Worm (Caenorhabditis elegans) whole organism, L2 larva: ENCODE data around the gene str-181.

Experiments
- C34F6.9 ChIP-seq: fragments of 150-350 bp; optimal IDR thresholded peaks from 2 replicates; lab custom pipeline; 2014; ENCODE audit warnings: missing biosample characterization, missing genetic modification characterization
- F13H6.1 ChIP-seq: sonication (generic microtip); optimal IDR thresholded peaks from 2 replicates; lab custom pipeline; 2016; ENCODE audit warnings: missing genetic modification characterization, missing compliant biosample characterization
- R02D3.7 ChIP-seq: fragments of 150-350 bp; optimal IDR thresholded peaks from 2 replicates; lab custom pipeline; 2014; ENCODE audit warnings: missing biosample characterization, missing genetic modification characterization
- Y55F3AM.14 ChIP-seq: fragments of 200-800 bp; sonication (Bioruptor generic); optimal IDR thresholded peaks from 2 replicates; lab custom pipeline; 2018; ENCODE audit warnings: mild to moderate bottlenecking, missing genetic modification characterization, missing compliant biosample characterization
- ZK546.5 ChIP-seq: sonication (generic microtip); optimal IDR thresholded peaks from 2 replicates; lab custom pipeline; 2017; ENCODE audit warnings: missing biosample characterization, missing genetic modification characterization
- alr-1 ChIP-seq: fragments of 150-350 bp; optimal IDR thresholded peaks from 2 replicates; lab custom pipeline; 2014; ENCODE audit warnings: missing biosample characterization, missing genetic modification characterization
- aly-2 ChIP-seq: fragments of 150-350 bp; optimal IDR thresholded peaks from 2 replicates; lab custom pipeline; 2014; ENCODE audit warnings: missing biosample characterization, missing genetic modification characterization
- ama-1 ChIP-seq: fragments of 150-350 bp; optimal IDR thresholded peaks from 2 replicates; lab custom pipeline; 2018; ENCODE audit warnings: inconsistent platforms
- blmp-1 ChIP-seq: sonication (generic microtip); optimal IDR thresholded peaks from 2 replicates; lab custom pipeline; 2017; ENCODE audit warnings: missing genetic modification characterization, mild to moderate bottlenecking, missing compliant biosample characterization, antibody characterized with exemption, moderate library complexity; ENCODE audit not compliant: insufficient read depth
- ceh-16 ChIP-seq: fragments of 150-350 bp; optimal IDR thresholded peaks from 2 replicates; lab custom pipeline; 2014; ENCODE audit warnings: missing biosample characterization, missing genetic modification characterization
- ceh-82 ChIP-seq: fragments of 150-350 bp; optimal IDR thresholded peaks from 2 replicates; lab custom pipeline; 2014; ENCODE audit warnings: missing biosample characterization, missing genetic modification characterization
- crh-2 ChIP-seq: sonication (generic microtip); optimal IDR thresholded peaks from 2 replicates; lab custom pipeline; 2017; ENCODE audit warnings: missing biosample characterization, missing genetic modification characterization
- dmd-4 ChIP-seq: sonication (generic microtip); optimal IDR thresholded peaks from 2 replicates; lab custom pipeline; 2017; ENCODE audit warnings: missing biosample characterization, missing genetic modification characterization
- egl-27 ChIP-seq: sonication (generic microtip); optimal IDR thresholded peaks from 3 replicates; lab custom pipeline; 2017; ENCODE audit warnings: missing biosample characterization, missing genetic modification reagents, missing genetic modification characterization
- elt-1 ChIP-seq: fragments of 150-350 bp; optimal IDR thresholded peaks from 2 replicates; lab custom pipeline; 2014; ENCODE audit warnings: missing biosample characterization, missing genetic modification characterization
- elt-3 ChIP-seq: sonication (generic microtip); optimal IDR thresholded peaks from 2 replicates; lab custom pipeline; 2017; ENCODE audit warnings: missing biosample characterization, missing genetic modification characterization
- fos-1 ChIP-seq: fragments of 150-350 bp; optimal IDR thresholded peaks from 2 replicates; lab custom pipeline; 2014; ENCODE audit warnings: missing biosample characterization, missing genetic modification characterization
- gmeb-1 ChIP-seq: fragments of 150-350 bp; optimal IDR thresholded peaks from 2 replicates; lab custom pipeline; 2014; ENCODE audit warnings: missing biosample characterization, missing genetic modification characterization
- lin-11 ChIP-seq: fragments of 150-350 bp; sonication (generic microtip); optimal IDR thresholded peaks from 2 replicates; lab custom pipeline; 2014; ENCODE audit warnings: missing biosample characterization, missing genetic modification characterization, inconsistent platforms, mixed read lengths
- lin-13 ChIP-seq: fragments of 150-350 bp; optimal IDR thresholded peaks from 2 replicates; lab custom pipeline; 2014; ENCODE audit warnings: missing biosample characterization, missing genetic modification reagents, missing genetic modification characterization
- lin-39 ChIP-seq: fragments of 150-350 bp; optimal IDR thresholded peaks from 2 replicates; lab custom pipeline; 2014; ENCODE audit warnings: missing biosample characterization, missing genetic modification reagents, missing genetic modification characterization
- lsy-2 ChIP-seq, 2 experiments: fragments of 150-350 bp in 1 of 2; sonication (generic microtip) in 1 of 2; optimal IDR thresholded peaks; 2 replicates each; lab custom pipeline; 2014 to 2017; ENCODE audit warnings: missing biosample characterization in 2 of 2, missing genetic modification characterization in 2 of 2
- mab-5 ChIP-seq: fragments of 150-350 bp; optimal IDR thresholded peaks from 2 replicates; lab custom pipeline; 2014; ENCODE audit warnings: missing biosample characterization, missing genetic modification characterization
- mbf-1 ChIP-seq: sonication (generic microtip); optimal IDR thresholded peaks from 2 replicates; lab custom pipeline; 2017; ENCODE audit warnings: missing biosample characterization, missing genetic modification characterization
- mdl-1 ChIP-seq, 2 experiments: fragments of 150-350 bp in 1 of 2; sonication (generic microtip) in 1 of 2; optimal IDR thresholded peaks; 2 replicates each; lab custom pipeline; 2017; ENCODE audit warnings: missing biosample characterization in 2 of 2, missing genetic modification characterization in 2 of 2
- nhr-10 ChIP-seq: sonication (generic microtip); optimal IDR thresholded peaks from 2 replicates; lab custom pipeline; 2017; ENCODE audit warnings: missing biosample characterization, missing genetic modification characterization
- nhr-11 ChIP-seq: fragments of 150-350 bp; optimal IDR thresholded peaks from 2 replicates; lab custom pipeline; 2014; ENCODE audit warnings: missing biosample characterization, missing genetic modification characterization
- nhr-12 ChIP-seq: fragments of 150-350 bp; optimal IDR thresholded peaks from 2 replicates; lab custom pipeline; 2014; ENCODE audit warnings: missing biosample characterization, missing genetic modification characterization
- nhr-129 ChIP-seq: fragments of 150-350 bp; optimal IDR thresholded peaks from 2 replicates; lab custom pipeline; 2014; ENCODE audit warnings: missing biosample characterization, missing genetic modification characterization
- nhr-21 ChIP-seq: fragments of 150-350 bp; optimal IDR thresholded peaks from 2 replicates; lab custom pipeline; 2014; ENCODE audit warnings: missing biosample characterization, missing genetic modification characterization
- nhr-23 ChIP-seq: fragments of 150-350 bp; optimal IDR thresholded peaks from 2 replicates; lab custom pipeline; 2014; ENCODE audit warnings: missing biosample characterization, missing genetic modification reagents, missing genetic modification characterization
- nhr-237 ChIP-seq: fragments of 150-350 bp; optimal IDR thresholded peaks from 2 replicates; lab custom pipeline; 2014; ENCODE audit warnings: missing biosample characterization, missing genetic modification characterization
- nhr-25 ChIP-seq: fragments of 150-350 bp; sonication (generic microtip); optimal IDR thresholded peaks from 3 replicates; lab custom pipeline; 2014; ENCODE audit warnings: missing biosample characterization, missing genetic modification characterization
- nhr-6 ChIP-seq: fragments of 150-350 bp; optimal IDR thresholded peaks from 2 replicates; lab custom pipeline; 2014; ENCODE audit warnings: missing biosample characterization, missing genetic modification characterization
- nhr-77 ChIP-seq: fragments of 150-350 bp; optimal IDR thresholded peaks from 2 replicates; lab custom pipeline; 2014; ENCODE audit warnings: missing biosample characterization, missing genetic modification characterization
- peb-1 ChIP-seq: fragments of 150-350 bp; optimal IDR thresholded peaks from 2 replicates; lab custom pipeline; 2014; ENCODE audit warnings: missing biosample characterization, missing genetic modification characterization
- sem-4 ChIP-seq: fragments of 150-350 bp; optimal IDR thresholded peaks from 2 replicates; lab custom pipeline; 2014; ENCODE audit warnings: missing biosample characterization, missing genetic modification reagents, missing genetic modification characterization
- skn-1 ChIP-seq: sonication (generic microtip); optimal IDR thresholded peaks from 2 replicates; lab custom pipeline; 2017; ENCODE audit warnings: missing biosample characterization, missing genetic modification characterization
- sma-3 ChIP-seq: sonication (generic microtip); optimal IDR thresholded peaks from 2 replicates; lab custom pipeline; 2016; ENCODE audit warnings: missing genetic modification reagents, missing genetic modification characterization, missing compliant biosample characterization
- sma-9 ChIP-seq, 2 experiments: fragments of 150-350 bp in 1 of 2; sonication (generic microtip) in 1 of 2; optimal IDR thresholded peaks; 2 replicates each; lab custom pipeline; 2014 to 2016; ENCODE audit warnings: missing genetic modification characterization in 2 of 2, mild to moderate bottlenecking in 1 of 2, missing biosample characterization in 1 of 2, missing compliant biosample characterization in 1 of 2, missing genetic modification reagents in 1 of 2, moderate library complexity in 1 of 2
- snpc-4 ChIP-seq: fragments of 150-350 bp; optimal IDR thresholded peaks from 2 replicates; lab custom pipeline; 2014; ENCODE audit warnings: missing biosample characterization, missing genetic modification characterization
- unc-39 ChIP-seq: fragments of 150-350 bp; optimal IDR thresholded peaks from 2 replicates; lab custom pipeline; 2014; ENCODE audit warnings: missing biosample characterization, missing genetic modification characterization
- unc-55 ChIP-seq: fragments of 150-350 bp; sonication (generic microtip); optimal IDR thresholded peaks from 3 replicates; lab custom pipeline; 2014; ENCODE audit warnings: missing biosample characterization, missing genetic modification reagents, missing genetic modification characterization
- unc-62 ChIP-seq: fragments of 150-350 bp; optimal IDR thresholded peaks from 2 replicates; lab custom pipeline; 2014; ENCODE audit warnings: missing biosample characterization, missing genetic modification reagents, missing genetic modification characterization
- zag-1 ChIP-seq: fragments of 150-350 bp; optimal IDR thresholded peaks from 2 replicates; lab custom pipeline; 2014; ENCODE audit warnings: missing biosample characterization, missing genetic modification characterization
- ztf-1 ChIP-seq: fragments of 200-800 bp; sonication (Bioruptor generic); conservative IDR thresholded peaks from 2 replicates; pipeline ENCODE4 v1.3.6; 2022; ENCODE audit warnings: missing genetic modification characterization, missing compliant biosample characterization
- ztf-11 ChIP-seq: sonication (generic microtip); optimal IDR thresholded peaks from 2 replicates; lab custom pipeline; 2017; ENCODE audit warnings: missing biosample characterization, missing genetic modification characterization
- ztf-4 ChIP-seq: fragments of 150-350 bp; optimal IDR thresholded peaks from 2 replicates; lab custom pipeline; 2014; ENCODE audit warnings: missing biosample characterization, missing genetic modification characterization

str-181 gene

DNA sequence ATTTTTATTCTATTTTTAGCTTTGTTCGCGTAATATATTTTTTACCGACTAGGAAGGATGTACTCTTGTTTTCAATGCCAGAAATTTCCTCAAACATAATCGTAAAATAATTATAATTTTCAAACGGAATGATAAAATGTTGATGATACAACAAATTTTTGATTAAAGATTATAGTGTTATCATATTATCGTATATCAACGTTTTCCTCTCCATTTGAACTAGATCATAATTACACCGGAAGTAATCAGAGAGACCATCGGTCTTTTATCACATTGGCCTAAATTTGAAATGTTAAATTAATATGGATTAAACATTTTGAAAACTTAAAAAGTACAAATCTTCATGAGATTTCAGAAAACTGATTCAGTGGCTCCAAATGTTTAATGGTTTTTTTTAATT is 14.2 kb upstream of the str-181 start:
- TF ChIP-seq sma-9 (GFP tag; optimal IDR thresholded peaks at IDR 0.05; lab: Kevin White, UChicago) (peak; percentile 46), sma-9 (tag; optimal IDR thresholded peaks at IDR 0.05; lab: Kevin White, UChicago) (no peak), peb-1 (no peak), mdl-1 (tag; optimal IDR thresholded peaks at IDR 0.05; lab: Kevin White, UChicago) (no peak), fos-1 (tag; lab: Kevin White, UChicago) (peak; percentile 62), crh-2 (tag; lab: Kevin White, UChicago) (peak; percentile 18), nhr-129 (no peak), R02D3.7 (tag; lab: Kevin White, UChicago) (no peak)

DNA sequence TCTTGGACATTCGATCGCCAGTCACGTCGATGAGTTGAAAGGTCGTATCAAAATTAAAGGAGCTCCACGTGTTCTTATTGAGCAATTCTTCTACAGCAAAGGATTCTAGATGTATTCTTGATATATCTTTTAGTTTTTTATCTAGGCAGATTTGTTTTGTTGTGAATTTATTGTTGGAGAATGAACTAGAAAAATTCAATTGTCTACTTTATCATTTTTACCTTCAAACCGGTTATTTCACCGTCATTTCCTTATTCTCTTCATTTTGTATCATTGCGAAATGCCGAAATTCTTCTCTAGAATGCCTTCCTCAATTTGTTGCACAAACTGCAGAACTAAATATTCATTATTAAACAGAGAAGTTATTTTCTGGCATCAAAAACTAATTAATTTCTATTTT is 10.7 kb upstream of the str-181 start, which contains the start of gene R11D1.10:
R11D1.10 (plus strand) TSS at position 301 of the 400 bp plus-strand sequence.
- TF ChIP-seq nhr-237 (tag; lab: Kevin White, UChicago) (no peak), mbf-1 (tag; lab: Kevin White, UChicago) (no peak)

DNA sequence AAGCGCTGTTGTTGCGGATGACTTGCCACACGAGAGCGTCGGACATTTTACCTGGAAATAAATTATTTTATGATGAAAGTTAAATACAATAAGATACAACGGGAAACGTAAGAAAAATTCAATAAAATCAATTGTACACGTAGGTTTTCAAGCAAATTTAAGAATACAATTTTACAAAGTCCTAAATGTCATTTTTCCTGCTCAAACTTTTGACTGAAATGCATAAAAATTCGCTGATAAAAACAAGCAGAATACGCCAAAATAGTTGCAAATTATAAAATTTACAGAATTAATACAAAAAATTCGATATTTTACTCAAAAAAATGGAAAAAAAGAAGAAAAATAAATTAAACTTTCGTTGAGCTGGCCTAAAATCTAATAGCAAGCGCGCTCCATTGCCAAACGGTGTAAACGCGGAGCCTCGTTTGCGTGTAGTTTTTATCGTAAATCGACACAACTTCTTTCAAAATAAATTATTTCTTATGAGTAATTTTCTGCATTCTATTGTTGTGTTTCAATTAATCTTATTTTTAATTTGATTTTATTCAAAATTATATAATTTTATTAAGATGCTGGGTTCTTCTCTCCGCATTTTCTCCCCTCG is 9.6 kb upstream of the str-181 start, which contains the start of the genes rpl-28 and mrpl-49:
rpl-28 (minus strand) TSS at position 51 of the 604 bp plus-strand sequence.
mrpl-49 (plus strand) TSS at position 570 of the 604 bp plus-strand sequence.
- TF ChIP-seq nhr-23 (tag; lab: Kevin White, UChicago) = no peak
- TF ChIP-seq sem-4 (tag; lab: Kevin White, UChicago) = peak; percentile 78
- peak; percentile 75 for TF ChIP-seq nhr-21 (tag; lab: Kevin White, UChicago)
- peak; percentile 85 for TF ChIP-seq gmeb-1 (tag; lab: Kevin White, UChicago)
- TF ChIP-seq nhr-237 (tag; lab: Kevin White, UChicago) = no peak
- peak; percentile 98 for TF ChIP-seq unc-55 (GFP tag; lab: Kevin White, UChicago)
- TF ChIP-seq snpc-4 = peak; percentile 83
- peak; percentile 72 for TF ChIP-seq F13H6.1 (tag; lab: Kevin White, UChicago)
- peak; percentile 85 for TF ChIP-seq sma-9 (GFP tag; optimal IDR thresholded peaks at IDR 0.05; lab: Kevin White, UChicago)
- no peak for TF ChIP-seq sma-9 (tag; optimal IDR thresholded peaks at IDR 0.05; lab: Kevin White, UChicago)
- peak; percentile 89 for TF ChIP-seq lin-13 (GFP tag; lab: Kevin White, UChicago)
- TF ChIP-seq lin-11 (tag; lab: Kevin White, UChicago) = peak; percentile 85
- TF ChIP-seq ceh-82 = peak; percentile 2
- TF ChIP-seq ztf-4 (tag; lab: Kevin White, UChicago) = peak; percentile 70
- peak; percentile 91 for TF ChIP-seq crh-2 (tag; lab: Kevin White, UChicago)
- peak; percentile 86 for TF ChIP-seq fos-1 (tag; lab: Kevin White, UChicago)
- TF ChIP-seq zag-1 (tag; lab: Kevin White, UChicago) = peak; percentile 36
- peak; percentile 64 to 93 for TF ChIP-seq lsy-2 (tag; optimal IDR thresholded peaks at IDR 0.05; lab: Kevin White, UChicago)
- TF ChIP-seq dmd-4 (tag; lab: Kevin White, UChicago) = no peak
- TF ChIP-seq nhr-6 = no peak
- TF ChIP-seq nhr-129 = peak; percentile 89
- peak; percentile 74 for TF ChIP-seq blmp-1 (tag; lab: Kevin White, UChicago)
- no peak for TF ChIP-seq elt-1 (tag; lab: Kevin White, UChicago)
- TF ChIP-seq Y55F3AM.14 (GFP tag; lab: Kevin White, UChicago) = no peak
- no peak for TF ChIP-seq nhr-77 (tag; lab: Kevin White, UChicago)
- TF ChIP-seq alr-1 (tag; lab: Kevin White, UChicago) = no peak
- no peak for TF ChIP-seq elt-3 (tag; lab: Kevin White, UChicago)
- peak; percentile 47 for TF ChIP-seq egl-27 (tag; lab: Kevin White, UChicago)
- TF ChIP-seq nhr-12 = no peak
- peak; percentile 40 for TF ChIP-seq ceh-16 (tag; lab: Kevin White, UChicago)
- TF ChIP-seq peb-1 = no peak
- TF ChIP-seq mdl-1 (tag; optimal IDR thresholded peaks at IDR 0.05; lab: Kevin White, UChicago) = peak in 1 of 2 experiments; percentile 27
- peak; percentile 80 for TF ChIP-seq sma-3
- peak; percentile 49 for TF ChIP-seq skn-1 (tag; lab: Kevin White, UChicago)
- TF ChIP-seq unc-39 (tag; lab: Kevin White, UChicago) = no peak
- TF ChIP-seq mab-5 (tag; lab: Kevin White, UChicago) = peak; percentile 82
- no peak for TF ChIP-seq nhr-11 (tag; lab: Kevin White, UChicago)
- no peak for TF ChIP-seq ZK546.5 (tag; lab: Kevin White, UChicago)
- peak; percentile 50 for TF ChIP-seq ama-1
- TF ChIP-seq unc-62 (GFP tag; lab: Kevin White, UChicago) = no peak
- no peak for TF ChIP-seq aly-2 (tag; lab: Kevin White, UChicago)
- no peak for TF ChIP-seq lin-39
- no peak for TF ChIP-seq ztf-1 (GFP tag; lab: Robert Waterston, UW)
- peak; percentile 96 for TF ChIP-seq C34F6.9
- no peak for TF ChIP-seq mbf-1 (tag; lab: Kevin White, UChicago)
- no peak for TF ChIP-seq nhr-10 (tag; lab: Kevin White, UChicago)
- no peak for TF ChIP-seq nhr-25
- peak; percentile 82 for TF ChIP-seq R02D3.7 (tag; lab: Kevin White, UChicago)
- TF ChIP-seq ztf-11 (tag; lab: Kevin White, UChicago) = no peak
